Worm (Caenorhabditis elegans) whole organism, L2 larva: Measurements from ENCODE around the gene F37B4.10.

ENCODE experiments used
- F13H6.1 ChIP-seq: sonication (generic microtip); optimal IDR thresholded peaks from 2 replicates; lab custom pipeline; 2016; ENCODE audit warnings: missing genetic modification characterization, missing compliant biosample characterization
- R02D3.7 ChIP-seq: fragments of 150-350 bp; optimal IDR thresholded peaks from 2 replicates; lab custom pipeline; 2014; ENCODE audit warnings: missing biosample characterization, missing genetic modification characterization
- Y55F3AM.14 ChIP-seq: fragments of 200-800 bp; sonication (Bioruptor generic); optimal IDR thresholded peaks from 2 replicates; lab custom pipeline; 2018; ENCODE audit warnings: mild to moderate bottlenecking, missing genetic modification characterization, missing compliant biosample characterization
- ZK546.5 ChIP-seq: sonication (generic microtip); optimal IDR thresholded peaks from 2 replicates; lab custom pipeline; 2017; ENCODE audit warnings: missing biosample characterization, missing genetic modification characterization
- alr-1 ChIP-seq: fragments of 150-350 bp; optimal IDR thresholded peaks from 2 replicates; lab custom pipeline; 2014; ENCODE audit warnings: missing biosample characterization, missing genetic modification characterization
- aly-2 ChIP-seq: fragments of 150-350 bp; optimal IDR thresholded peaks from 2 replicates; lab custom pipeline; 2014; ENCODE audit warnings: missing biosample characterization, missing genetic modification characterization
- ama-1 ChIP-seq: fragments of 150-350 bp; optimal IDR thresholded peaks from 2 replicates; lab custom pipeline; 2018; ENCODE audit warnings: inconsistent platforms
- blmp-1 ChIP-seq: sonication (generic microtip); optimal IDR thresholded peaks from 2 replicates; lab custom pipeline; 2017; ENCODE audit warnings: missing genetic modification characterization, mild to moderate bottlenecking, missing compliant biosample characterization, antibody characterized with exemption, moderate library complexity; ENCODE audit not compliant: insufficient read depth
- ceh-16 ChIP-seq: fragments of 150-350 bp; optimal IDR thresholded peaks from 2 replicates; lab custom pipeline; 2014; ENCODE audit warnings: missing biosample characterization, missing genetic modification characterization
- dmd-4 ChIP-seq: sonication (generic microtip); optimal IDR thresholded peaks from 2 replicates; lab custom pipeline; 2017; ENCODE audit warnings: missing biosample characterization, missing genetic modification characterization
- egl-27 ChIP-seq: sonication (generic microtip); optimal IDR thresholded peaks from 3 replicates; lab custom pipeline; 2017; ENCODE audit warnings: missing biosample characterization, missing genetic modification reagents, missing genetic modification characterization
- elt-1 ChIP-seq: fragments of 150-350 bp; optimal IDR thresholded peaks from 2 replicates; lab custom pipeline; 2014; ENCODE audit warnings: missing biosample characterization, missing genetic modification characterization
- elt-3 ChIP-seq: sonication (generic microtip); optimal IDR thresholded peaks from 2 replicates; lab custom pipeline; 2017; ENCODE audit warnings: missing biosample characterization, missing genetic modification characterization
- fos-1 ChIP-seq: fragments of 150-350 bp; optimal IDR thresholded peaks from 2 replicates; lab custom pipeline; 2014; ENCODE audit warnings: missing biosample characterization, missing genetic modification characterization
- gmeb-1 ChIP-seq: fragments of 150-350 bp; optimal IDR thresholded peaks from 2 replicates; lab custom pipeline; 2014; ENCODE audit warnings: missing biosample characterization, missing genetic modification characterization
- lin-39 ChIP-seq: fragments of 150-350 bp; optimal IDR thresholded peaks from 2 replicates; lab custom pipeline; 2014; ENCODE audit warnings: missing biosample characterization, missing genetic modification reagents, missing genetic modification characterization
- lsy-2 ChIP-seq, 2 experiments: fragments of 150-350 bp in 1 of 2; sonication (generic microtip) in 1 of 2; optimal IDR thresholded peaks; 2 replicates each; lab custom pipeline; 2014 to 2017; ENCODE audit warnings: missing biosample characterization in 2 of 2, missing genetic modification characterization in 2 of 2
- mbf-1 ChIP-seq: sonication (generic microtip); optimal IDR thresholded peaks from 2 replicates; lab custom pipeline; 2017; ENCODE audit warnings: missing biosample characterization, missing genetic modification characterization
- mdl-1 ChIP-seq, 2 experiments: fragments of 150-350 bp in 1 of 2; sonication (generic microtip) in 1 of 2; optimal IDR thresholded peaks; 2 replicates each; lab custom pipeline; 2017; ENCODE audit warnings: missing biosample characterization in 2 of 2, missing genetic modification characterization in 2 of 2
- nhr-10 ChIP-seq: sonication (generic microtip); optimal IDR thresholded peaks from 2 replicates; lab custom pipeline; 2017; ENCODE audit warnings: missing biosample characterization, missing genetic modification characterization
- nhr-11 ChIP-seq: fragments of 150-350 bp; optimal IDR thresholded peaks from 2 replicates; lab custom pipeline; 2014; ENCODE audit warnings: missing biosample characterization, missing genetic modification characterization
- nhr-12 ChIP-seq: fragments of 150-350 bp; optimal IDR thresholded peaks from 2 replicates; lab custom pipeline; 2014; ENCODE audit warnings: missing biosample characterization, missing genetic modification characterization
- nhr-21 ChIP-seq: fragments of 150-350 bp; optimal IDR thresholded peaks from 2 replicates; lab custom pipeline; 2014; ENCODE audit warnings: missing biosample characterization, missing genetic modification characterization
- nhr-23 ChIP-seq: fragments of 150-350 bp; optimal IDR thresholded peaks from 2 replicates; lab custom pipeline; 2014; ENCODE audit warnings: missing biosample characterization, missing genetic modification reagents, missing genetic modification characterization
- nhr-237 ChIP-seq: fragments of 150-350 bp; optimal IDR thresholded peaks from 2 replicates; lab custom pipeline; 2014; ENCODE audit warnings: missing biosample characterization, missing genetic modification characterization
- nhr-25 ChIP-seq: fragments of 150-350 bp; sonication (generic microtip); optimal IDR thresholded peaks from 3 replicates; lab custom pipeline; 2014; ENCODE audit warnings: missing biosample characterization, missing genetic modification characterization
- nhr-77 ChIP-seq: fragments of 150-350 bp; optimal IDR thresholded peaks from 2 replicates; lab custom pipeline; 2014; ENCODE audit warnings: missing biosample characterization, missing genetic modification characterization
- peb-1 ChIP-seq: fragments of 150-350 bp; optimal IDR thresholded peaks from 2 replicates; lab custom pipeline; 2014; ENCODE audit warnings: missing biosample characterization, missing genetic modification characterization
- sem-4 ChIP-seq: fragments of 150-350 bp; optimal IDR thresholded peaks from 2 replicates; lab custom pipeline; 2014; ENCODE audit warnings: missing biosample characterization, missing genetic modification reagents, missing genetic modification characterization
- skn-1 ChIP-seq: sonication (generic microtip); optimal IDR thresholded peaks from 2 replicates; lab custom pipeline; 2017; ENCODE audit warnings: missing biosample characterization, missing genetic modification characterization
- sma-3 ChIP-seq: sonication (generic microtip); optimal IDR thresholded peaks from 2 replicates; lab custom pipeline; 2016; ENCODE audit warnings: missing genetic modification reagents, missing genetic modification characterization, missing compliant biosample characterization
- sma-9 ChIP-seq, 2 experiments: fragments of 150-350 bp in 1 of 2; sonication (generic microtip) in 1 of 2; optimal IDR thresholded peaks; 2 replicates each; lab custom pipeline; 2014 to 2016; ENCODE audit warnings: missing genetic modification characterization in 2 of 2, mild to moderate bottlenecking in 1 of 2, missing biosample characterization in 1 of 2, missing compliant biosample characterization in 1 of 2, missing genetic modification reagents in 1 of 2, moderate library complexity in 1 of 2
- snpc-4 ChIP-seq: fragments of 150-350 bp; optimal IDR thresholded peaks from 2 replicates; lab custom pipeline; 2014; ENCODE audit warnings: missing biosample characterization, missing genetic modification characterization
- unc-39 ChIP-seq: fragments of 150-350 bp; optimal IDR thresholded peaks from 2 replicates; lab custom pipeline; 2014; ENCODE audit warnings: missing biosample characterization, missing genetic modification characterization
- unc-62 ChIP-seq: fragments of 150-350 bp; optimal IDR thresholded peaks from 2 replicates; lab custom pipeline; 2014; ENCODE audit warnings: missing biosample characterization, missing genetic modification reagents, missing genetic modification characterization
- zag-1 ChIP-seq: fragments of 150-350 bp; optimal IDR thresholded peaks from 2 replicates; lab custom pipeline; 2014; ENCODE audit warnings: missing biosample characterization, missing genetic modification characterization
- ztf-1 ChIP-seq: fragments of 200-800 bp; sonication (Bioruptor generic); conservative IDR thresholded peaks from 2 replicates; pipeline ENCODE4 v1.3.6; 2022; ENCODE audit warnings: missing genetic modification characterization, missing compliant biosample characterization
- ztf-11 ChIP-seq: sonication (generic microtip); optimal IDR thresholded peaks from 2 replicates; lab custom pipeline; 2017; ENCODE audit warnings: missing biosample characterization, missing genetic modification characterization
- ztf-4 ChIP-seq: fragments of 150-350 bp; optimal IDR thresholded peaks from 2 replicates; lab custom pipeline; 2014; ENCODE audit warnings: missing biosample characterization, missing genetic modification characterization

F37B4.10 gene

ce11 chrV:2888265-2888664, 10.9 kb upstream of the F37B4.10 start:
- TF ChIP-seq mbf-1 (tag; lab: Kevin White, UChicago) (no peak), alr-1 (no peak), elt-3 (tag; lab: Kevin White, UChicago) (no peak), ztf-11 (tag; lab: Kevin White, UChicago) (no peak), zag-1 (tag; lab: Kevin White, UChicago) (no peak), ztf-4 (no peak), nhr-11 (tag; lab: Kevin White, UChicago) (no peak), elt-1 (tag; lab: Kevin White, UChicago) (no peak), sma-3 (GFP tag; lab: Kevin White, UChicago) (no peak), skn-1 (tag; lab: Kevin White, UChicago) (no peak), fos-1 (no peak)
- TF ChIP-seq, all 48 proteins: peak for 0

ce11 chrV:2884411-2884810, 7.0 kb upstream of the F37B4.10 start, which contains the start of gene sre-24:
Gene sre-24 (plus strand): TSS chrV:2884711.
- TF ChIP-seq nhr-12 (tag; lab: Kevin White, UChicago) = no peak
- no peak for TF ChIP-seq ztf-1 (GFP tag; lab: Robert Waterston, UW)
- TF ChIP-seq zag-1 (tag; lab: Kevin White, UChicago) = no peak
- no peak for TF ChIP-seq Y55F3AM.14
- TF ChIP-seq lin-39 (tag; lab: Kevin White, UChicago) = no peak
- TF ChIP-seq snpc-4 = no peak
- no peak for TF ChIP-seq nhr-25 (tag; lab: Kevin White, UChicago)
- TF ChIP-seq peb-1 (tag; lab: Kevin White, UChicago) = no peak
- TF ChIP-seq aly-2 (tag; lab: Kevin White, UChicago) = no peak
- no peak for TF ChIP-seq elt-3 (tag; lab: Kevin White, UChicago)
- no peak for TF ChIP-seq R02D3.7 (tag; lab: Kevin White, UChicago)
- TF ChIP-seq unc-62 (GFP tag; lab: Kevin White, UChicago) = no peak
- TF ChIP-seq F13H6.1 (tag; lab: Kevin White, UChicago) = no peak
- TF ChIP-seq fos-1 = no peak
- TF ChIP-seq unc-39 (tag; lab: Kevin White, UChicago) = no peak
- TF ChIP-seq ceh-16 (tag; lab: Kevin White, UChicago) = no peak
- TF ChIP-seq ZK546.5 (tag; lab: Kevin White, UChicago) = no peak

DNA sequence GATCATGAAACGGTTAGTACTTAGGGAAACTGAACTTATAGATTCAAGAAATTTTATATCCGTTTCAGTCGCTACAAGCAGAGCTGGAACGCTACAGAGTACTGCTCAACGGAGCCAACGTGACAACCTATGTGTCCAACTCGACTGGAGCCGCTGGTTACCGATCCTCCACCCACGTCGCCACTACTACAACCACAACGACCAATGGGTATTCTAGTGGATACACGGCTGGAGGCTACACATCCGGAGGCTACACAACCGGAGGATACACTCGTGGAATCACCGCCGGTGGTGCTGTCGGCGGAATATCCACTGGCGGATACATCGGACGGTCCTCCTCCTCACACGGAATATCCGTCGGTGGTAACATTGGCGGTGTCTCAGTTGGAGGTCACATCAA, 5.7 kb upstream of the F37B4.10 start:
- no peak for TF ChIP-seq egl-27 (tag; lab: Kevin White, UChicago)
- no peak for TF ChIP-seq blmp-1 (tag; lab: Kevin White, UChicago)
- TF ChIP-seq nhr-237 (tag; lab: Kevin White, UChicago) = no peak
- no peak for TF ChIP-seq mdl-1 (tag; optimal IDR thresholded peaks at IDR 0.05; lab: Kevin White, UChicago)
- no peak for TF ChIP-seq nhr-23 (tag; lab: Kevin White, UChicago)
- TF ChIP-seq nhr-21 = no peak
- TF ChIP-seq fos-1 = no peak
- TF ChIP-seq snpc-4 = no peak
- no peak for TF ChIP-seq sma-3 (GFP tag; lab: Kevin White, UChicago)
- no peak for TF ChIP-seq nhr-10
- TF ChIP-seq ZK546.5 (tag; lab: Kevin White, UChicago) = no peak
- TF ChIP-seq peb-1 (tag; lab: Kevin White, UChicago) = no peak
- TF ChIP-seq ztf-1 (GFP tag; lab: Robert Waterston, UW) = no peak
- no peak for TF ChIP-seq elt-3 (tag; lab: Kevin White, UChicago)
- no peak for TF ChIP-seq sma-9 (GFP tag; optimal IDR thresholded peaks at IDR 0.05; lab: Kevin White, UChicago)
- no peak for TF ChIP-seq sma-9 (tag; optimal IDR thresholded peaks at IDR 0.05; lab: Kevin White, UChicago)
- TF ChIP-seq skn-1 (tag; lab: Kevin White, UChicago) = no peak
- no peak for TF ChIP-seq lsy-2 (tag; optimal IDR thresholded peaks at IDR 0.05; lab: Kevin White, UChicago)
- TF ChIP-seq, all 48 proteins: peak for 0

DNA sequence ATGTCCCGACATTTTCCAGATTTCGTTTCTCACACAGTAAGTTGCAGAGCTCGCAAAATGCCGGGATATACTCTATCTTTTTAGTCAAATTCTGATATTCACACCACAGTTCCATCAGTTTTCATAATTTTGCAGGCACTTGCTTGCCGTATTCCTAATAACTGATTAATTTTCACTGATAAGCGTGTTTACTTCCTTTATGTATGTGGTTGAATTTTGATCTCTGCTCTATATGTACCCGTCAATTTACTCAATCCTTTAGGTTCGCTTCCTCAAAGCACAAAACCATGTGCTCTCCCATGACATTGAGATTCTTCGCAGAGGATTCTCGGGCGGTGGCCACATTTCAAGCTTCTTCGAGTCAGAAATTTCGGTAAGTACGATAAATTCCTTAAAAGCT, 4.2 kb upstream of the F37B4.10 start:
- no peak for TF ChIP-seq F13H6.1 (tag; lab: Kevin White, UChicago)
- no peak for TF ChIP-seq sma-9 (GFP tag; optimal IDR thresholded peaks at IDR 0.05; lab: Kevin White, UChicago)
- no peak for TF ChIP-seq sma-9 (tag; optimal IDR thresholded peaks at IDR 0.05; lab: Kevin White, UChicago)
- TF ChIP-seq sma-3 (GFP tag; lab: Kevin White, UChicago) = no peak
- no peak for TF ChIP-seq sem-4 (tag; lab: Kevin White, UChicago)
- no peak for TF ChIP-seq nhr-77
- no peak for TF ChIP-seq fos-1
- no peak for TF ChIP-seq nhr-23 (tag; lab: Kevin White, UChicago)
- TF ChIP-seq dmd-4 = no peak
- no peak for TF ChIP-seq ama-1 (lab: Kevin White, UChicago)
- TF ChIP-seq alr-1 = no peak
- TF ChIP-seq nhr-11 (tag; lab: Kevin White, UChicago) = no peak
- TF ChIP-seq elt-1 (tag; lab: Kevin White, UChicago) = no peak
- no peak for TF ChIP-seq gmeb-1 (tag; lab: Kevin White, UChicago)
- no peak for TF ChIP-seq ztf-1 (GFP tag; lab: Robert Waterston, UW)
- TF ChIP-seq, all 48 proteins: peak for 0
